Fruit fly (Drosophila melanogaster) whole organism, embryonic: ENCODE results near the gene CG14568.

ENCODE experiments used
- Atf-2 ChIP-seq: fragments of 200-800 bp; sonication (Bioruptor generic); optimal IDR thresholded peaks from 2 replicates; lab custom pipeline; 2016; ENCODE audit warnings: missing biosample characterization, missing genetic modification characterization
- CG1024 ChIP-seq: fragments of 200-800 bp; sonication (Bioruptor generic); IDR thresholded peaks from 2 replicates; pipeline ENCODE4 v1.3.6; 2022; ENCODE audit warnings: missing biosample characterization, missing genetic modification characterization
- CG12659 ChIP-seq: fragments of 200-800 bp; sonication (Bioruptor generic); optimal IDR thresholded peaks from 3 replicates; lab custom pipeline; 2017; ENCODE audit warnings: mild to moderate bottlenecking, missing biosample characterization, missing genetic modification reagents, missing genetic modification characterization
- CG12744 ChIP-seq: fragments of 200-800 bp; sonication (Bioruptor generic); optimal IDR thresholded peaks from 2 replicates; lab custom pipeline; 2016; ENCODE audit warnings: missing biosample characterization, missing genetic modification characterization
- CG13296 ChIP-seq: fragments of 200-800 bp; sonication (Bioruptor generic); optimal IDR thresholded peaks from 3 replicates; lab custom pipeline; 2018; ENCODE audit warnings: missing biosample characterization, mild to moderate bottlenecking, missing genetic modification characterization
- CG13624 ChIP-seq: fragments of 200-800 bp; sonication (Bioruptor generic); optimal IDR thresholded peaks from 2 replicates; lab custom pipeline; 2016; ENCODE audit warnings: missing biosample characterization, missing genetic modification characterization
- CG14014 ChIP-seq: fragments of 200-800 bp; sonication (Bioruptor generic); IDR thresholded peaks from 2 replicates; pipeline ENCODE4 v1.3.6; 2022; ENCODE audit warnings: missing biosample characterization, missing genetic modification characterization
- CG15601 ChIP-seq: fragments of 200-800 bp; sonication (Bioruptor generic); optimal IDR thresholded peaks from 3 replicates; lab custom pipeline; 2019; ENCODE audit warnings: missing biosample characterization, mild to moderate bottlenecking, missing genetic modification characterization, moderate library complexity
- CG1603 ChIP-seq: fragments of 200-800 bp; sonication (Bioruptor generic); optimal IDR thresholded peaks from 2 replicates; lab custom pipeline; 2019; ENCODE audit warnings: missing biosample characterization, mild to moderate bottlenecking, missing genetic modification characterization, moderate library complexity
- CG1647 ChIP-seq: fragments of 200-800 bp; sonication (Bioruptor generic); optimal IDR thresholded peaks from 3 replicates; lab custom pipeline; 2016; ENCODE audit warnings: missing biosample characterization, missing genetic modification characterization
- CG17385 ChIP-seq: fragments of 200-800 bp; sonication (Bioruptor generic); optimal IDR thresholded peaks from 3 replicates; lab custom pipeline; 2018; ENCODE audit warnings: missing biosample characterization, mild to moderate bottlenecking, missing genetic modification characterization
- CG17912 ChIP-seq: fragments of 200-800 bp; sonication (Bioruptor generic); optimal IDR thresholded peaks from 2 replicates; lab custom pipeline; 2018; ENCODE audit warnings: missing biosample characterization, mild to moderate bottlenecking, missing genetic modification characterization
- CG18011 ChIP-seq: fragments of 200-800 bp; sonication (Bioruptor generic); optimal IDR thresholded peaks from 2 replicates; lab custom pipeline; 2017; ENCODE audit warnings: missing biosample characterization, missing genetic modification characterization, mild to moderate bottlenecking, moderate library complexity, missing genotype
- CG1832 ChIP-seq: fragments of 200-800 bp; sonication (Bioruptor generic); optimal IDR thresholded peaks from 2 replicates; lab custom pipeline; 2017; ENCODE audit warnings: missing biosample characterization, mild to moderate bottlenecking, missing genetic modification characterization, inconsistent platforms
- CG18476 ChIP-seq: fragments of 200-800 bp; sonication (Bioruptor generic); optimal IDR thresholded peaks from 2 replicates; lab custom pipeline; 2016; ENCODE audit warnings: missing biosample characterization, mild to moderate bottlenecking, missing genetic modification characterization
- CG2202 ChIP-seq: fragments of 200-800 bp; sonication (Bioruptor generic); optimal IDR thresholded peaks from 2 replicates; lab custom pipeline; 2018; ENCODE audit warnings: missing biosample characterization, mild to moderate bottlenecking, missing genetic modification characterization
- CG30431 ChIP-seq: fragments of 200-800 bp; sonication (Bioruptor generic); optimal IDR thresholded peaks from 2 replicates; lab custom pipeline; 2017; ENCODE audit warnings: missing biosample characterization, missing genetic modification characterization
- CG32767 ChIP-seq: fragments of 200-800 bp; sonication (Bioruptor generic); IDR thresholded peaks from 2 replicates; pipeline ENCODE4 v1.3.6; 2022; ENCODE audit warnings: missing biosample characterization, missing genetic modification characterization
- CG32772 ChIP-seq: fragments of 200-800 bp; sonication (Bioruptor generic); IDR thresholded peaks from 2 replicates; pipeline ENCODE4 v1.3.6; 2022; ENCODE audit warnings: missing biosample characterization, missing genetic modification characterization
- CG5180 ChIP-seq: fragments of 200-800 bp; sonication (Bioruptor generic); optimal IDR thresholded peaks from 3 replicates; lab custom pipeline; 2017; ENCODE audit warnings: missing biosample characterization, missing genetic modification characterization, mild to moderate bottlenecking, moderate library complexity, missing genetic modification reagents
- CG5953 ChIP-seq: fragments of 200-800 bp; sonication (Bioruptor generic); IDR thresholded peaks from 2 replicates; pipeline ENCODE4 v1.3.6; 2022; ENCODE audit warnings: missing biosample characterization, missing genetic modification characterization
- CG7928 ChIP-seq: fragments of 200-800 bp; sonication (Bioruptor generic); optimal IDR thresholded peaks from 2 replicates; lab custom pipeline; 2017; ENCODE audit warnings: missing biosample characterization, mild to moderate bottlenecking, missing genetic modification characterization
- CG7963 ChIP-seq: fragments of 200-800 bp; sonication (Bioruptor generic); IDR thresholded peaks from 3 replicates; pipeline ENCODE4 v1.3.6; 2022; ENCODE audit warnings: missing biosample characterization, missing genetic modification characterization; ENCODE audit not compliant: partially characterized antibody
- CG8281 ChIP-seq: fragments of 200-800 bp; sonication (Bioruptor generic); optimal IDR thresholded peaks from 2 replicates; lab custom pipeline; 2018; ENCODE audit warnings: missing biosample characterization, mild to moderate bottlenecking, missing genetic modification characterization, moderate library complexity
- CG9215 ChIP-seq: fragments of 200-800 bp; sonication (Bioruptor generic); IDR thresholded peaks from 2 replicates; pipeline ENCODE4 v1.3.6; 2022; ENCODE audit warnings: missing biosample characterization, missing genetic modification characterization
- D ChIP-seq, 2 experiments: fragments of 200-800 bp in 1 of 2; fragments of >200 bp in 1 of 2; sonication (Bioruptor generic) in 1 of 2; optimal IDR thresholded peaks; 2 replicates in 1 of 2; 3 replicates in 1 of 2; lab custom pipeline; 2017; ENCODE audit warnings: mild to moderate bottlenecking in 1 of 2, missing biosample characterization in 1 of 2, missing genetic modification characterization in 1 of 2, missing genetic modification reagents in 1 of 2
- Doc2 ChIP-seq: fragments of 200-800 bp; sonication (Bioruptor generic); IDR thresholded peaks from 2 replicates; pipeline ENCODE4 v1.3.6; 2022; ENCODE audit warnings: missing biosample characterization, missing genetic modification characterization
- Fer2 ChIP-seq: fragments of 200-800 bp; sonication (Bioruptor generic); optimal IDR thresholded peaks from 2 replicates; lab custom pipeline; 2018; ENCODE audit warnings: missing biosample characterization, mild to moderate bottlenecking, missing genetic modification characterization, moderate library complexity
- HLH4C ChIP-seq: fragments of 200-800 bp; sonication (Bioruptor generic); IDR thresholded peaks from 3 replicates; pipeline ENCODE4 v1.3.6; 2022; ENCODE audit warnings: missing biosample characterization, missing genetic modification characterization; ENCODE audit not compliant: partially characterized antibody
- HmgZ ChIP-seq: fragments of 200-800 bp; sonication (Bioruptor generic); optimal IDR thresholded peaks from 2 replicates; lab custom pipeline; 2018; ENCODE audit warnings: missing biosample characterization, mild to moderate bottlenecking, missing genetic modification characterization
- Meics ChIP-seq: fragments of 200-800 bp; sonication (Bioruptor generic); optimal IDR thresholded peaks from 2 replicates; lab custom pipeline; 2017; ENCODE audit warnings: missing biosample characterization, mild to moderate bottlenecking, missing genetic modification characterization
- Ravus ChIP-seq: fragments of 200-800 bp; sonication (Bioruptor generic); IDR thresholded peaks from 2 replicates; pipeline ENCODE4 v1.3.6; 2022; ENCODE audit warnings: missing biosample characterization, missing genetic modification characterization
- aop ChIP-seq: fragments of 200-800 bp; sonication (Bioruptor generic); IDR thresholded peaks from 2 replicates; pipeline ENCODE4 v1.3.6; 2022; ENCODE audit warnings: missing biosample characterization, missing genetic modification characterization
- az2 ChIP-seq: fragments of 200-800 bp; sonication (Bioruptor generic); optimal IDR thresholded peaks from 3 replicates; lab custom pipeline; 2016; ENCODE audit warnings: missing biosample characterization, missing genetic modification characterization
- chm ChIP-seq: fragments of 200-800 bp; sonication (Bioruptor generic); IDR thresholded peaks from 2 replicates; pipeline ENCODE4 v1.3.6; 2022; ENCODE audit warnings: missing biosample characterization, missing genetic modification characterization
- ci ChIP-seq: fragments of 200-800 bp; sonication (Bioruptor generic); IDR thresholded peaks from 3 replicates; pipeline ENCODE4 v1.3.6; 2022; ENCODE audit warnings: missing biosample characterization, missing genetic modification characterization
- dimm ChIP-seq: fragments of 200-800 bp; sonication (Bioruptor generic); IDR thresholded peaks from 2 replicates; pipeline ENCODE4 v1.3.6; 2022; ENCODE audit warnings: missing biosample characterization, missing genetic modification characterization
- dm ChIP-seq: fragments of 200-800 bp; sonication (Bioruptor generic); optimal IDR thresholded peaks from 3 replicates; lab custom pipeline; 2016; ENCODE audit warnings: missing biosample characterization, missing genetic modification characterization
- ems ChIP-seq: fragments of 200-800 bp; sonication (Bioruptor generic); optimal IDR thresholded peaks from 3 replicates; lab custom pipeline; 2016; ENCODE audit warnings: missing biosample characterization, missing genetic modification characterization
- gsb-n ChIP-seq: fragments of 200-800 bp; sonication (Bioruptor generic); optimal IDR thresholded peaks from 3 replicates; lab custom pipeline; 2018; ENCODE audit warnings: missing biosample characterization, mild to moderate bottlenecking, missing genetic modification characterization
- kay ChIP-seq: fragments of 200-800 bp; sonication (Bioruptor generic); optimal IDR thresholded peaks from 2 replicates; lab custom pipeline; 2016; ENCODE audit warnings: missing biosample characterization, missing genetic modification characterization
- maf-S ChIP-seq: fragments of 200-800 bp; sonication (Bioruptor generic); optimal IDR thresholded peaks from 2 replicates; lab custom pipeline; 2016; ENCODE audit warnings: missing biosample characterization, missing genetic modification characterization
- onecut ChIP-seq: fragments of 200-800 bp; sonication (Bioruptor generic); IDR thresholded peaks from 2 replicates; pipeline ENCODE4 v1.3.6; 2022; ENCODE audit warnings: missing biosample characterization, missing genetic modification characterization
- pum ChIP-seq: fragments of 200-800 bp; sonication (Bioruptor generic); optimal IDR thresholded peaks from 2 replicates; lab custom pipeline; 2016; ENCODE audit warnings: missing biosample characterization, missing genetic modification characterization
- ranshi ChIP-seq: fragments of 200-800 bp; sonication (Bioruptor generic); IDR thresholded peaks from 2 replicates; pipeline ENCODE4 v1.3.6; 2022; ENCODE audit warnings: missing biosample characterization, missing genetic modification characterization
- shn ChIP-seq: fragments of 200-800 bp; sonication (Bioruptor generic); optimal IDR thresholded peaks from 3 replicates; lab custom pipeline; 2016; ENCODE audit warnings: missing biosample characterization, missing genetic modification characterization
- sna ChIP-seq: fragments of 200-800 bp; sonication (Bioruptor generic); IDR thresholded peaks from 2 replicates; pipeline ENCODE4 v1.3.6; 2022; ENCODE audit warnings: missing biosample characterization, missing genetic modification characterization; ENCODE audit not compliant: partially characterized antibody
- sqz ChIP-seq: fragments of 200-800 bp; sonication (Bioruptor generic); optimal IDR thresholded peaks from 3 replicates; lab custom pipeline; 2018; ENCODE audit warnings: missing biosample characterization, mild to moderate bottlenecking, missing genetic modification characterization
- tin ChIP-seq: fragments of 200-800 bp; sonication (Bioruptor generic); optimal IDR thresholded peaks from 3 replicates; lab custom pipeline; 2016; ENCODE audit warnings: missing biosample characterization, missing genetic modification characterization
- zen ChIP-seq: fragments of 200-800 bp; sonication (Bioruptor generic); optimal IDR thresholded peaks from 3 replicates; lab custom pipeline; 2018; ENCODE audit warnings: missing biosample characterization, mild to moderate bottlenecking, missing genetic modification characterization, moderate library complexity

The CG14568 gene

dm6 chr3L:21728616-21729047 lies 4.7 kb downstream of the CG14568 start, which contains the start of the genes CG11247 and Polr2H (continued):
- TF ChIP-seq chm (GFP tag; lab: Robert Waterston, UW) (peak; percentile 82), CG7928 (GFP tag; lab: Kevin White, UChicago) (peak; percentile 55), CG5953 (GFP tag; lab: Robert Waterston, UW) (0 out of 2 replicates have a peak, but pooled peaks have one; percentile 62), Ravus (peak; percentile 72), pum (GFP tag; lab: Kevin White, UChicago) (peak; percentile 96), sna (peak; percentile 77), ci (GFP tag; lab: Robert Waterston, UW) (peak; percentile 92), gsb-n (tag; lab: Kevin White, UChicago) (peak; percentile 72), tin (peak; percentile 94), CG15601 (tag; lab: Kevin White, UChicago) (peak; percentile 75), zen (tag; lab: Kevin White, UChicago) (peak; percentile 85), HmgZ (tag; lab: Kevin White, UChicago) (peak; percentile 94), dm (GFP tag; lab: Kevin White, UChicago) (peak; percentile 95), az2 (GFP tag; lab: Kevin White, UChicago) (peak; percentile 92), CG13296 (peak; percentile 60), CG1603 (tag; lab: Kevin White, UChicago) (peak; percentile 96), CG2202 (tag; lab: Kevin White, UChicago) (peak; percentile 53), aop (peak; percentile 11; the same call in 1 of the 2 replicates), CG8281 (peak; percentile 44), CG5180 (GFP tag; lab: Kevin White, UChicago) (peak; percentile 12), CG18476 (GFP tag; lab: Kevin White, UChicago) (peak; percentile 85), CG32772 (GFP tag; lab: Robert Waterston, UW) (peak; percentile 92), CG18011 (GFP tag; lab: Kevin White, UChicago) (peak; percentile 79), sqz (GFP tag; lab: Kevin White, UChicago) (peak; percentile 28), Meics (GFP tag; lab: Kevin White, UChicago) (peak; percentile 79), CG32767 (peak; percentile 77; the same call in 1 of the 2 replicates), CG13624 (peak; percentile 96), CG14014 (GFP tag; lab: Robert Waterston, UW) (peak; percentile 89), ranshi (peak; percentile 93; the same call in 1 of the 2 replicates), CG12744 (GFP tag; lab: Kevin White, UChicago) (peak; percentile 80), CG17912 (GFP tag; lab: Kevin White, UChicago) (peak; percentile 49), Doc2 (GFP tag; lab: Robert Waterston, UW) (peak; percentile 82), Fer2 (peak; percentile 78), CG1024 (GFP tag; lab: Robert Waterston, UW) (peak; percentile 82), HLH4C (GFP tag; lab: Robert Waterston, UW) (peak; percentile 67), CG9215 (GFP tag; lab: Robert Waterston, UW) (peak; percentile 95), ems (GFP tag; lab: Kevin White, UChicago) (peak; percentile 92), Atf-2 (GFP tag; lab: Kevin White, UChicago) (peak; percentile 90), CG1832 (GFP tag; lab: Kevin White, UChicago) (no peak), dimm (GFP tag; lab: Robert Waterston, UW) (peak; percentile 69), shn (peak; percentile 96), onecut (peak; percentile 61), CG17385 (GFP tag; lab: Kevin White, UChicago) (peak; percentile 49), kay (peak; percentile 72), CG12659 (GFP tag; lab: Kevin White, UChicago) (peak; percentile 91), CG1647 (peak; percentile 93), maf-S (GFP tag; lab: Kevin White, UChicago) (peak; percentile 93), CG30431 (GFP tag; lab: Kevin White, UChicago) (peak; percentile 90), CG7963 (GFP tag; lab: Robert Waterston, UW) (peak; percentile 25; the same call in 1 of the 3 replicates), D (optimal IDR thresholded peaks at IDR 0.05; lab: Kevin White, UChicago) (no peak), D (GFP tag; optimal IDR thresholded peaks at IDR 0.05; lab: Kevin White, UChicago) (peak; percentile 77)
